Worm (Caenorhabditis elegans) whole organism, late embryonic: ENCODE results near the gene srlf-11.

ENCODE experiments used
- C38D4.7 ChIP-seq: fragments of 200-800 bp; sonication (Bioruptor generic); optimal IDR thresholded peaks from 2 replicates; lab custom pipeline; 2018; ENCODE audit warnings: mild to moderate bottlenecking, missing genetic modification characterization, moderate library complexity, missing compliant biosample characterization
- F13H6.1 ChIP-seq: sonication (generic microtip); optimal IDR thresholded peaks from 2 replicates; lab custom pipeline; 2016; ENCODE audit warnings: missing genetic modification characterization, missing compliant biosample characterization
- K09A11.1 ChIP-seq: sonication (generic microtip); optimal IDR thresholded peaks from 2 replicates; lab custom pipeline; 2017; ENCODE audit warnings: antibody characterized with exemption, mild to moderate bottlenecking, missing genetic modification characterization, missing compliant biosample characterization; ENCODE audit not compliant: insufficient read depth
- ahr-1 ChIP-seq: sonication (generic microtip); optimal IDR thresholded peaks from 2 replicates; lab custom pipeline; 2016; ENCODE audit warnings: missing genetic modification characterization, missing compliant biosample characterization
- ceh-14 ChIP-seq: sonication (generic microtip); optimal IDR thresholded peaks from 2 replicates; lab custom pipeline; 2016; ENCODE audit warnings: missing genotype, missing genetic modification characterization, missing compliant biosample characterization
- ceh-19 ChIP-seq: fragments of 200-800 bp; sonication (Bioruptor generic); optimal IDR thresholded peaks from 2 replicates; lab custom pipeline; 2018; ENCODE audit warnings: mild to moderate bottlenecking, missing genetic modification characterization, missing compliant biosample characterization
- ceh-2 ChIP-seq: sonication (generic microtip); optimal IDR thresholded peaks from 2 replicates; lab custom pipeline; 2016; ENCODE audit warnings: missing genotype, missing genetic modification characterization, missing compliant biosample characterization
- ceh-34 ChIP-seq: sonication (generic microtip); optimal IDR thresholded peaks from 2 replicates; lab custom pipeline; 2016; ENCODE audit warnings: mild to moderate bottlenecking, missing genetic modification characterization, missing compliant biosample characterization
- ceh-9 ChIP-seq: sonication (generic microtip); optimal IDR thresholded peaks from 2 replicates; lab custom pipeline; 2016; ENCODE audit warnings: mild to moderate bottlenecking, missing genetic modification characterization, inconsistent platforms, missing compliant biosample characterization
- dmd-4 ChIP-seq: sonication (generic microtip); optimal IDR thresholded peaks from 2 replicates; lab custom pipeline; 2016; ENCODE audit warnings: borderline replicate concordance, missing genetic modification characterization, missing compliant biosample characterization
- dve-1 ChIP-seq: sonication (generic microtip); optimal IDR thresholded peaks from 2 replicates; lab custom pipeline; 2017; ENCODE audit warnings: antibody characterized with exemption, mild to moderate bottlenecking, missing genetic modification characterization, missing compliant biosample characterization
- elt-2 ChIP-seq: sonication (generic microtip); optimal IDR thresholded peaks from 2 replicates; lab custom pipeline; 2016; ENCODE audit warnings: missing genetic modification reagents, missing genetic modification characterization, missing compliant biosample characterization
- elt-4 ChIP-seq: sonication (generic microtip); optimal IDR thresholded peaks from 2 replicates; lab custom pipeline; 2016; ENCODE audit warnings: missing genetic modification characterization, missing compliant biosample characterization
- ets-4 ChIP-seq: sonication (generic microtip); optimal IDR thresholded peaks from 2 replicates; lab custom pipeline; 2016; ENCODE audit warnings: missing genetic modification characterization, missing compliant biosample characterization
- fax-1 ChIP-seq: sonication (generic microtip); optimal IDR thresholded peaks from 2 replicates; lab custom pipeline; 2016; ENCODE audit warnings: missing genotype, missing genetic modification characterization, missing compliant biosample characterization
- gmeb-2 ChIP-seq: sonication (generic microtip); optimal IDR thresholded peaks from 2 replicates; lab custom pipeline; 2016; ENCODE audit warnings: missing genetic modification characterization, inconsistent platforms, missing compliant biosample characterization
- hlh-13 ChIP-seq: fragments of 200-800 bp; sonication (Bioruptor generic); optimal IDR thresholded peaks from 2 replicates; lab custom pipeline; 2018; ENCODE audit warnings: mild to moderate bottlenecking, missing genetic modification characterization, missing compliant biosample characterization
- hlh-15 ChIP-seq: sonication (generic microtip); optimal IDR thresholded peaks from 2 replicates; lab custom pipeline; 2016; ENCODE audit warnings: missing genetic modification characterization, missing compliant biosample characterization
- hlh-30 ChIP-seq: sonication (generic microtip); optimal IDR thresholded peaks from 2 replicates; lab custom pipeline; 2017; ENCODE audit warnings: antibody characterized with exemption, missing genetic modification characterization, missing compliant biosample characterization; ENCODE audit not compliant: insufficient read depth
- lim-6 ChIP-seq: sonication (generic microtip); optimal IDR thresholded peaks from 2 replicates; lab custom pipeline; 2016; ENCODE audit warnings: missing genetic modification characterization, missing compliant biosample characterization
- lin-11 ChIP-seq: fragments of 200-800 bp; sonication (Bioruptor generic); optimal IDR thresholded peaks from 2 replicates; lab custom pipeline; 2018; ENCODE audit warnings: mild to moderate bottlenecking, missing genetic modification characterization, missing compliant biosample characterization
- madf-2 ChIP-seq: sonication (generic microtip); optimal IDR thresholded peaks from 2 replicates; lab custom pipeline; 2017; ENCODE audit warnings: missing genetic modification characterization, missing compliant biosample characterization
- mec-3 ChIP-seq: sonication (generic microtip); optimal IDR thresholded peaks from 2 replicates; lab custom pipeline; 2016; ENCODE audit warnings: borderline replicate concordance, missing genetic modification characterization, missing compliant biosample characterization
- nfya-1 ChIP-seq: sonication (generic microtip); optimal IDR thresholded peaks from 2 replicates; lab custom pipeline; 2017; ENCODE audit warnings: missing genetic modification characterization, mild to moderate bottlenecking, missing compliant biosample characterization, antibody characterized with exemption, moderate library complexity
- nhr-232 ChIP-seq: sonication (generic microtip); optimal IDR thresholded peaks from 2 replicates; lab custom pipeline; 2016; ENCODE audit warnings: missing genetic modification characterization, missing compliant biosample characterization
- npax-4 ChIP-seq: sonication (generic microtip); optimal IDR thresholded peaks from 2 replicates; lab custom pipeline; 2016; ENCODE audit warnings: missing genetic modification characterization, missing compliant biosample characterization
- pat-9 ChIP-seq: fragments of 200-800 bp; sonication (Bioruptor generic); optimal IDR thresholded peaks from 2 replicates; lab custom pipeline; 2018; ENCODE audit warnings: mild to moderate bottlenecking, missing genetic modification characterization, moderate library complexity, missing compliant biosample characterization
- pqm-1 ChIP-seq: sonication (generic microtip); optimal IDR thresholded peaks from 2 replicates; lab custom pipeline; 2016; ENCODE audit warnings: missing genetic modification characterization, missing compliant biosample characterization
- ref-2 ChIP-seq: sonication (generic microtip); optimal IDR thresholded peaks from 2 replicates; lab custom pipeline; 2016; ENCODE audit warnings: missing genetic modification characterization, missing compliant biosample characterization
- rnt-1 ChIP-seq: sonication (generic microtip); optimal IDR thresholded peaks from 2 replicates; lab custom pipeline; 2016; ENCODE audit warnings: missing genetic modification characterization, missing compliant biosample characterization
- sdc-2 ChIP-seq: sonication (generic microtip); optimal IDR thresholded peaks from 2 replicates; lab custom pipeline; 2016; ENCODE audit warnings: missing genotype, missing genetic modification characterization, missing compliant biosample characterization
- sox-2 ChIP-seq: fragments of 200-800 bp; sonication (Bioruptor generic); IDR thresholded peaks from 2 replicates; pipeline ENCODE4 v1.3.6; 2022; ENCODE audit warnings: missing genetic modification reagents, missing genetic modification characterization, missing compliant biosample characterization
- syd-9 ChIP-seq: sonication (generic microtip); optimal IDR thresholded peaks from 2 replicates; lab custom pipeline; 2016; ENCODE audit warnings: mild to moderate bottlenecking, missing genetic modification characterization, moderate library complexity, missing compliant biosample characterization
- tbx-2 ChIP-seq: sonication (generic microtip); optimal IDR thresholded peaks from 2 replicates; lab custom pipeline; 2016; ENCODE audit warnings: missing genetic modification characterization, missing compliant biosample characterization
- tbx-7 ChIP-seq: sonication (generic microtip); optimal IDR thresholded peaks from 2 replicates; lab custom pipeline; 2016; ENCODE audit warnings: missing genotype, missing genetic modification characterization, missing compliant biosample characterization
- unc-42 ChIP-seq: sonication (generic microtip); optimal IDR thresholded peaks from 2 replicates; lab custom pipeline; 2016; ENCODE audit warnings: missing genotype, missing genetic modification characterization, missing compliant biosample characterization
- unc-86 ChIP-seq: sonication (generic microtip); optimal IDR thresholded peaks from 2 replicates; lab custom pipeline; 2016; ENCODE audit warnings: missing genetic modification characterization, missing compliant biosample characterization
- zip-5 ChIP-seq: sonication (generic microtip); optimal IDR thresholded peaks from 2 replicates; lab custom pipeline; 2016; ENCODE audit warnings: missing genetic modification characterization, missing compliant biosample characterization

Gene srlf-11

ce11 chrIV:10915388-10915787 is 29.6 kb upstream of the srlf-11 start, which contains the start of gene ZK593.3:
ZK593.3 (plus strand) TSS chrIV:10915688.
- no peak for TF ChIP-seq sox-2 (GFP tag; lab: Robert Waterston, UW)
- no peak for TF ChIP-seq ets-4
- TF ChIP-seq hlh-15 (tag; lab: Kevin White, UChicago): no peak
- TF ChIP-seq zip-5 (tag; lab: Kevin White, UChicago): no peak
- no peak for TF ChIP-seq rnt-1
- TF ChIP-seq K09A11.1 (tag; lab: Kevin White, UChicago): no peak
- no peak for TF ChIP-seq ceh-14 (tag; lab: Kevin White, UChicago)

- TF ChIP-seq fax-1 (tag; lab: Kevin White, UChicago): no peak
- TF ChIP-seq mec-3: no peak
- no peak for TF ChIP-seq hlh-13 (GFP tag; lab: Kevin White, UChicago)
- no peak for TF ChIP-seq elt-4
- TF ChIP-seq madf-2 (tag; lab: Kevin White, UChicago): no peak
- no peak for TF ChIP-seq ceh-19 (GFP tag; lab: Kevin White, UChicago)
- TF ChIP-seq sdc-2: no peak
- TF ChIP-seq syd-9 (tag; lab: Kevin White, UChicago): no peak
- TF ChIP-seq ceh-14 (tag; lab: Kevin White, UChicago): no peak
These were observed 27.3 kb upstream of the srlf-11 start, which contains the start of gene ZK593.2 for ce11 chrIV:10913081-10913480. ZK593.2 (plus strand) TSS chrIV:10913381.

- no peak for TF ChIP-seq dmd-4 (tag; lab: Kevin White, UChicago)
- no peak for TF ChIP-seq pqm-1 (tag; lab: Kevin White, UChicago)
- TF ChIP-seq elt-2 (tag; lab: Kevin White, UChicago): no peak
- TF ChIP-seq ahr-1 (tag; lab: Kevin White, UChicago): no peak
- TF ChIP-seq gmeb-2: no peak
- no peak for TF ChIP-seq ceh-2 (tag; lab: Kevin White, UChicago)
- no peak for TF ChIP-seq ref-2
- TF ChIP-seq tbx-7 (tag; lab: Kevin White, UChicago): no peak
- TF ChIP-seq C38D4.7: no peak
- TF ChIP-seq nhr-232 (tag; lab: Kevin White, UChicago): no peak
- TF ChIP-seq hlh-15 (tag; lab: Kevin White, UChicago): no peak
- no peak for TF ChIP-seq F13H6.1 (tag; lab: Kevin White, UChicago)
- TF ChIP-seq K09A11.1 (tag; lab: Kevin White, UChicago): no peak
- TF ChIP-seq fax-1 (tag; lab: Kevin White, UChicago): no peak
- no peak for TF ChIP-seq zip-5 (tag; lab: Kevin White, UChicago)
These were observed 23.9 kb upstream of the srlf-11 start, which contains the start of gene pyk-2 for ce11 chrIV:10909708-10910107. pyk-2 (plus strand) TSS chrIV:10909913.

- TF ChIP-seq syd-9 (tag; lab: Kevin White, UChicago) (no peak), lim-6 (no peak), ceh-9 (no peak), ceh-34 (tag; lab: Kevin White, UChicago) (no peak), ahr-1 (tag; lab: Kevin White, UChicago) (no peak), ref-2 (no peak), unc-42 (tag; lab: Kevin White, UChicago) (no peak), hlh-30 (tag; lab: Kevin White, UChicago) (no peak), npax-4 (tag; lab: Kevin White, UChicago) (no peak), pat-9 (no peak), nfya-1 (tag; lab: Kevin White, UChicago) (no peak), tbx-2 (tag; lab: Kevin White, UChicago) (no peak), unc-86 (tag; lab: Kevin White, UChicago) (no peak), dve-1 (no peak), hlh-13 (GFP tag; lab: Kevin White, UChicago) (no peak), ceh-19 (GFP tag; lab: Kevin White, UChicago) (no peak), lin-11 (tag; lab: Kevin White, UChicago) (no peak)
These were observed 23.4 kb upstream of the srlf-11 start, which contains the start of gene ZK596.2 for ce11 chrIV:10909206-10909605. ZK596.2 (minus strand) TSS chrIV:10909306.
